Worm (Caenorhabditis elegans) whole organism, L1 larva: Measurements from ENCODE around the gene Y47D3A.21.

Experiments
- C04F5.9 ChIP-seq: sonication (generic microtip); optimal IDR thresholded peaks from 2 replicates; lab custom pipeline; 2016; ENCODE audit warnings: missing genetic modification characterization, missing compliant biosample characterization
- C34B4.2 ChIP-seq: sonication (generic microtip); optimal IDR thresholded peaks from 2 replicates; lab custom pipeline; 2017; ENCODE audit warnings: mild to moderate bottlenecking, missing genetic modification characterization, missing compliant biosample characterization
- Y116A8C.19 ChIP-seq: sonication (generic microtip); optimal IDR thresholded peaks from 2 replicates; lab custom pipeline; 2016; ENCODE audit warnings: missing compliant biosample characterization, missing genetic modification characterization, borderline replicate concordance
- aha-1 ChIP-seq: fragments of 150-350 bp; optimal IDR thresholded peaks from 2 replicates; lab custom pipeline; 2014; ENCODE audit warnings: missing biosample characterization, missing genetic modification characterization
- alr-1 ChIP-seq: fragments of 200-800 bp; sonication (Bioruptor generic); optimal IDR thresholded peaks from 2 replicates; lab custom pipeline; 2018; ENCODE audit warnings: borderline replicate concordance, mild to moderate bottlenecking, missing genetic modification characterization, missing compliant biosample characterization
- ama-1 ChIP-seq: fragments of 150-350 bp; optimal IDR thresholded peaks from 2 replicates; lab custom pipeline; 2014
- ceh-63 ChIP-seq: fragments of 200-800 bp; sonication (Bioruptor generic); optimal IDR thresholded peaks from 2 replicates; lab custom pipeline; 2018; ENCODE audit warnings: mild to moderate bottlenecking, missing genetic modification characterization, missing compliant biosample characterization
- ceh-8 ChIP-seq: fragments of 200-800 bp; sonication (Bioruptor generic); optimal IDR thresholded peaks from 2 replicates; lab custom pipeline; 2018; ENCODE audit warnings: mild to moderate bottlenecking, missing genetic modification characterization, moderate library complexity, missing compliant biosample characterization
- ceh-90 ChIP-seq: sonication (generic microtip); optimal IDR thresholded peaks from 2 replicates; lab custom pipeline; 2016; ENCODE audit warnings: missing genetic modification characterization, missing compliant biosample characterization
- ces-1 ChIP-seq: fragments of 150-350 bp; optimal IDR thresholded peaks from 2 replicates; lab custom pipeline; 2014; ENCODE audit warnings: missing biosample characterization, missing genetic modification reagents, missing genetic modification characterization
- dpl-1 ChIP-seq, 3 experiments: fragments of 150-350 bp in 2 of 3; sonication (generic microtip) in 1 of 3; optimal IDR thresholded peaks; 2 replicates each; lab custom pipeline; 2014 to 2017; ENCODE audit warnings: missing biosample characterization in 3 of 3, missing genetic modification characterization in 3 of 3, missing genetic modification reagents in 3 of 3
- efl-1 ChIP-seq, 4 experiments: fragments of 150-350 bp; optimal IDR thresholded peaks in 3 of 4; peaks in 1 of 4; 1 replicate in 1 of 4; 2 replicates in 3 of 4; lab custom pipeline; 2014; ENCODE audit warnings: missing biosample characterization in 2 of 4, missing genetic modification characterization in 2 of 4, missing genetic modification reagents in 2 of 4
- efl-3 ChIP-seq: fragments of 200-800 bp; sonication (Bioruptor generic); optimal IDR thresholded peaks from 2 replicates; lab custom pipeline; 2018; ENCODE audit warnings: mild to moderate bottlenecking, missing genetic modification characterization, missing compliant biosample characterization
- egl-27 ChIP-seq, 2 experiments: fragments of 150-350 bp in 1 of 2; sonication (generic microtip); optimal IDR thresholded peaks; 3 replicates each; lab custom pipeline; 2017 to 2018; ENCODE audit warnings: missing biosample characterization in 2 of 2, missing genetic modification characterization in 2 of 2, missing genetic modification reagents in 2 of 2
- ets-5 ChIP-seq: fragments of 200-800 bp; sonication (Bioruptor generic); IDR thresholded peaks from 2 replicates; pipeline ENCODE4 v1.3.6; 2022; ENCODE audit warnings: missing genetic modification characterization, missing compliant biosample characterization
- fkh-8 ChIP-seq: sonication (generic microtip); optimal IDR thresholded peaks from 2 replicates; lab custom pipeline; 2016; ENCODE audit warnings: mild to moderate bottlenecking, missing genetic modification characterization, missing compliant biosample characterization
- grh-1 ChIP-seq: fragments of 200-800 bp; sonication (Bioruptor generic); IDR thresholded peaks from 2 replicates; pipeline ENCODE4 v1.3.6; 2022; ENCODE audit warnings: missing genetic modification reagents, missing genetic modification characterization, missing compliant biosample characterization
- hlh-17 ChIP-seq: fragments of 200-800 bp; sonication (Bioruptor generic); optimal IDR thresholded peaks from 2 replicates; lab custom pipeline; 2018; ENCODE audit warnings: missing genetic modification characterization, mild to moderate bottlenecking, missing compliant biosample characterization, moderate library complexity, borderline replicate concordance
- hlh-4 ChIP-seq: sonication (generic microtip); optimal IDR thresholded peaks from 2 replicates; lab custom pipeline; 2016; ENCODE audit warnings: mild to moderate bottlenecking, missing genetic modification characterization, missing compliant biosample characterization
- hpl-2 ChIP-seq: fragments of 150-350 bp; optimal IDR thresholded peaks from 2 replicates; lab custom pipeline; 2014; ENCODE audit warnings: missing biosample characterization, missing genetic modification reagents, missing genetic modification characterization
- irx-1 ChIP-seq: sonication (generic microtip); optimal IDR thresholded peaks from 2 replicates; lab custom pipeline; 2016; ENCODE audit warnings: missing genetic modification characterization, missing compliant biosample characterization
- jun-1 ChIP-seq: fragments of 150-350 bp; optimal IDR thresholded peaks from 2 replicates; lab custom pipeline; 2014; ENCODE audit warnings: missing biosample characterization, missing genetic modification reagents, missing genetic modification characterization
- lin-14 ChIP-seq: fragments of 200-800 bp; sonication (Bioruptor generic); optimal IDR thresholded peaks from 2 replicates; lab custom pipeline; 2018; ENCODE audit warnings: mild to moderate bottlenecking, missing genetic modification characterization, moderate library complexity, missing compliant biosample characterization
- lin-35 ChIP-seq, 2 experiments: fragments of 150-350 bp; optimal IDR thresholded peaks; 2 replicates each; lab custom pipeline; 2014; ENCODE audit warnings: missing biosample characterization in 2 of 2, missing genetic modification characterization in 2 of 2, missing genetic modification reagents in 2 of 2
- lin-39 ChIP-seq: fragments of 150-350 bp; optimal IDR thresholded peaks from 2 replicates; lab custom pipeline; 2014; ENCODE audit warnings: missing biosample characterization, missing genetic modification reagents, missing genetic modification characterization
- mef-2 ChIP-seq: fragments of 150-350 bp; optimal IDR thresholded peaks from 2 replicates; lab custom pipeline; 2014; ENCODE audit warnings: missing biosample characterization, missing genetic modification characterization
- mep-1 ChIP-seq: fragments of 150-350 bp; optimal IDR thresholded peaks from 2 replicates; lab custom pipeline; 2014; ENCODE audit warnings: missing biosample characterization, missing genetic modification characterization
- nhr-12 ChIP-seq: sonication (generic microtip); optimal IDR thresholded peaks from 2 replicates; lab custom pipeline; 2017; ENCODE audit warnings: missing biosample characterization, missing genetic modification characterization
- nhr-19 ChIP-seq: fragments of 200-800 bp; sonication (Bioruptor generic); conservative IDR thresholded peaks from 2 replicates; pipeline ENCODE4 v1.3.6; 2022; ENCODE audit warnings: missing genetic modification characterization, missing compliant biosample characterization
- nhr-20 ChIP-seq: sonication (generic microtip); optimal IDR thresholded peaks from 2 replicates; lab custom pipeline; 2016; ENCODE audit warnings: mild to moderate bottlenecking, missing genetic modification characterization, missing compliant biosample characterization
- nhr-237 ChIP-seq: fragments of 150-350 bp; optimal IDR thresholded peaks from 2 replicates; lab custom pipeline; 2014; ENCODE audit warnings: missing biosample characterization, missing genetic modification characterization
- nhr-28 ChIP-seq: fragments of 150-350 bp; optimal IDR thresholded peaks from 2 replicates; lab custom pipeline; 2014; ENCODE audit warnings: missing biosample characterization, missing genetic modification characterization
- nhr-47 ChIP-seq: sonication (generic microtip); optimal IDR thresholded peaks from 2 replicates; lab custom pipeline; 2016; ENCODE audit warnings: mild to moderate bottlenecking, missing genetic modification characterization, moderate library complexity, missing compliant biosample characterization
- nhr-71 ChIP-seq: sonication (generic microtip); optimal IDR thresholded peaks from 2 replicates; lab custom pipeline; 2016; ENCODE audit warnings: mild to moderate bottlenecking, missing genetic modification characterization, moderate library complexity, missing compliant biosample characterization
- nhr-85 ChIP-seq: sonication (generic microtip); peaks from one replicate; lab custom pipeline; 2016; ENCODE audit warnings: missing genetic modification characterization, inconsistent platforms, missing compliant biosample characterization
- nhr-90 ChIP-seq: sonication (generic microtip); optimal IDR thresholded peaks from 2 replicates; lab custom pipeline; 2016; ENCODE audit warnings: mild to moderate bottlenecking, missing genetic modification characterization, missing compliant biosample characterization; ENCODE audit not compliant: poor library complexity
- pax-3 ChIP-seq: fragments of 200-800 bp; sonication (Bioruptor generic); optimal IDR thresholded peaks from 2 replicates; lab custom pipeline; 2018; ENCODE audit warnings: mild to moderate bottlenecking, missing genetic modification characterization, moderate library complexity, missing compliant biosample characterization
- pqm-1 ChIP-seq: sonication (generic microtip); optimal IDR thresholded peaks from 3 replicates; lab custom pipeline; 2017; ENCODE audit warnings: missing biosample characterization, missing genetic modification characterization
- skn-1 ChIP-seq: fragments of 150-350 bp; optimal IDR thresholded peaks from 2 replicates; lab custom pipeline; 2014; ENCODE audit warnings: missing biosample characterization, missing genetic modification characterization
- snu-23 ChIP-seq: sonication (generic microtip); optimal IDR thresholded peaks from 2 replicates; lab custom pipeline; 2016; ENCODE audit warnings: missing genetic modification characterization, missing compliant biosample characterization
- sup-37 ChIP-seq: fragments of 200-800 bp; sonication (Bioruptor generic); optimal IDR thresholded peaks from 2 replicates; lab custom pipeline; 2018; ENCODE audit warnings: mild to moderate bottlenecking, missing genetic modification characterization, missing compliant biosample characterization
- tbx-2 ChIP-seq: sonication (generic microtip); optimal IDR thresholded peaks from 2 replicates; lab custom pipeline; 2016; ENCODE audit warnings: missing genetic modification characterization, missing compliant biosample characterization
- tlp-1 ChIP-seq: fragments of 150-350 bp; optimal IDR thresholded peaks from 2 replicates; lab custom pipeline; 2014; ENCODE audit warnings: missing biosample characterization, missing genetic modification characterization
- unc-98 ChIP-seq: fragments of 200-800 bp; sonication (Bioruptor generic); IDR thresholded peaks from 2 replicates; pipeline ENCODE4 v1.3.6; 2022; ENCODE audit warnings: missing genetic modification characterization, missing compliant biosample characterization
- xbp-1 ChIP-seq: sonication (generic microtip); optimal IDR thresholded peaks from 2 replicates; lab custom pipeline; 2016; ENCODE audit warnings: missing genetic modification characterization, missing compliant biosample characterization
- zag-1 ChIP-seq: fragments of 150-350 bp; optimal IDR thresholded peaks from 2 replicates; lab custom pipeline; 2014; ENCODE audit warnings: missing biosample characterization, missing genetic modification characterization
- ztf-11 ChIP-seq, 2 experiments: sonication (generic microtip); optimal IDR thresholded peaks; 2 replicates each; lab custom pipeline; 2016 to 2017; ENCODE audit warnings: missing genetic modification characterization in 2 of 2, missing biosample characterization in 1 of 2, missing compliant biosample characterization in 1 of 2
- ztf-4 ChIP-seq: fragments of 150-350 bp; optimal IDR thresholded peaks from 2 replicates; lab custom pipeline; 2014; ENCODE audit warnings: missing biosample characterization, missing genetic modification characterization

The Y47D3A.21 gene

ce11 chrIII:11288295-11288694 lies 9.6 kb upstream of the Y47D3A.21 start:
- no peak for TF ChIP-seq nhr-28 (tag; lab: Kevin White, UChicago)
- TF ChIP-seq efl-3 (GFP tag; lab: Kevin White, UChicago), result no peak
- TF ChIP-seq ceh-90 (tag; lab: Kevin White, UChicago), result no peak
- peak; percentile 39 for TF ChIP-seq alr-1
- TF ChIP-seq, all 84 proteins: peak for 1

- TF ChIP-seq nhr-47 (tag; lab: Kevin White, UChicago) (no peak), efl-1 (optimal IDR thresholded peaks at IDR 0.05; lab: Kevin White, UChicago) (no peak), efl-1 (GFP tag; optimal IDR thresholded peaks at IDR 0.05 in 1 of 2; lab: Kevin White, UChicago) (peak in 1 of 2 experiments; percentile 89)
Observed at ce11 chrIII:11287340-11287739, 8.6 kb upstream of the Y47D3A.21 start.

ce11 chrIII:11286069-11286468 lies 7.4 kb upstream of the Y47D3A.21 start:
- TF ChIP-seq sup-37, result no peak
- TF ChIP-seq nhr-47 (tag; lab: Kevin White, UChicago), result no peak
- no peak for TF ChIP-seq nhr-237
- TF ChIP-seq lin-35 (GFP tag; optimal IDR thresholded peaks at IDR 0.05; lab: Kevin White, UChicago), result peak; percentile 89 to 92
- TF ChIP-seq hlh-17, result no peak
- no peak for TF ChIP-seq ceh-63 (GFP tag; lab: Kevin White, UChicago)
- TF ChIP-seq egl-27 (tag; optimal IDR thresholded peaks at IDR 0.05; lab: Kevin White, UChicago), result no peak
- no peak for TF ChIP-seq nhr-12 (tag; lab: Kevin White, UChicago)
- TF ChIP-seq dpl-1 (GFP tag; optimal IDR thresholded peaks at IDR 0.05; lab: Kevin White, UChicago), result peak; percentile 81 to 90 (median 85)
- TF ChIP-seq unc-98 (GFP tag; lab: Robert Waterston, UW), result peak; percentile 65
- TF ChIP-seq C34B4.2 (tag; lab: Kevin White, UChicago), result no peak
- TF ChIP-seq aha-1, result no peak
- TF ChIP-seq mep-1 (tag; lab: Kevin White, UChicago), result peak; percentile 18
- no peak for TF ChIP-seq nhr-20 (tag; lab: Kevin White, UChicago)
- no peak for TF ChIP-seq jun-1 (tag; lab: Kevin White, UChicago)
- peak; percentile 68 for TF ChIP-seq irx-1
- peak; percentile 70 for TF ChIP-seq tbx-2 (tag; lab: Kevin White, UChicago)
- no peak for TF ChIP-seq ets-5 (GFP tag; lab: Robert Waterston, UW)
- TF ChIP-seq lin-39 (tag; lab: Kevin White, UChicago), result no peak
- no peak for TF ChIP-seq ces-1
- TF ChIP-seq hlh-4, result no peak
- TF ChIP-seq ama-1 (lab: Kevin White, UChicago), result no peak
- no peak for TF ChIP-seq Y116A8C.19 (tag; lab: Kevin White, UChicago)
- TF ChIP-seq pax-3, result peak; percentile 53
- TF ChIP-seq ztf-4 (tag; lab: Kevin White, UChicago), result no peak
- TF ChIP-seq pqm-1 (tag; lab: Kevin White, UChicago), result no peak
- TF ChIP-seq efl-3 (GFP tag; lab: Kevin White, UChicago), result no peak
- no peak for TF ChIP-seq ceh-8 (GFP tag; lab: Kevin White, UChicago)
- no peak for TF ChIP-seq lin-14 (GFP tag; lab: Kevin White, UChicago)
- TF ChIP-seq mef-2 (tag; lab: Kevin White, UChicago), result no peak
- TF ChIP-seq xbp-1 (tag; lab: Kevin White, UChicago), result peak; percentile 41
- peak; percentile 26 for TF ChIP-seq snu-23 (GFP tag; lab: Kevin White, UChicago)
- no peak for TF ChIP-seq skn-1 (tag; lab: Kevin White, UChicago)
- peak; percentile 88 for TF ChIP-seq ceh-90 (tag; lab: Kevin White, UChicago)
- TF ChIP-seq tlp-1 (tag; lab: Kevin White, UChicago), result no peak
- no peak for TF ChIP-seq alr-1
- no peak; the same call in 1 of the 2 replicates for TF ChIP-seq grh-1 (GFP tag; lab: Robert Waterston, UW)
- TF ChIP-seq fkh-8 (tag; lab: Kevin White, UChicago), result peak; percentile 13
- TF ChIP-seq hpl-2 (GFP tag; lab: Kevin White, UChicago), result no peak
- TF ChIP-seq nhr-90 (tag; lab: Kevin White, UChicago), result peak; percentile 60
- peak in 1 of 2 experiments; percentile 67 for TF ChIP-seq ztf-11 (tag; optimal IDR thresholded peaks at IDR 0.05; lab: Kevin White, UChicago)
- no peak for TF ChIP-seq nhr-71 (tag; lab: Kevin White, UChicago)
- no peak for TF ChIP-seq zag-1
- TF ChIP-seq C04F5.9 (tag; lab: Kevin White, UChicago), result peak; percentile 1
- peak; percentile 25 for TF ChIP-seq nhr-19 (GFP tag; lab: Robert Waterston, UW)
- TF ChIP-seq nhr-85 (tag; lab: Kevin White, UChicago), result peak; percentile 86
